Fruit fly (Drosophila melanogaster): ENCODE measurements around the gene CG44001.
A peak's percentile ranks its signal among the peaks of the same experiment; 100 is the strongest.

DNA sequence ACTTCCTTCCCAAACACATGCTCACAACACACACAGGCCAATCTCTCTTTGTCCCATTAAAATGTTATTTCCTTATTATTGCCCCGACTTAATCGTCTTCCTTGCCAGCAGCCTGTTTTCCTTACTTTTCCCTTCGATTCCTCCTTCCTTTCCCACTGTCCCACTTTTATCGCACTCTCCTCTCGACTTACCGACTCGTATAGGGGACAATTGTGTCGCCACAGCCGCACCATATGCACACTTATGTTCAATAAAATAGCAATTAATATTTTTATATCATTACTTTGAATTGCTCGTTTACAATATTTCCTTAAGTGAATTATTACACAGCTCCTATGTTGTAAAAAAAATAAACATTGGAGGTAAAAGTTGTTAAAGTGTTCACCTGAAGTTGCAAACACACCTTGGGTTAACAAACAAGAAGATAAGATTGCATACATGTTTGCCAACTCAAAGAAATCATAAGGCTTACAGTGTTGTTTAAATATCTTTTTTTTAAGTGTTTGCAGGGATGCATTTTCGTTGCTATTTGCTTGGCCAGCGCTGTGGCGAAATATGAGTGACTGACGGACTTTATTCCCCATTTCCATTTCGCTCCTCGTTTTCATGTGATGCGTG lies 43.9 kb downstream of the CG44001 start:
- TF ChIP-seq ss (GFP tag; optimal IDR thresholded peaks at IDR 0.05) = peak; percentile 82 to 91
- TF ChIP-seq Hr4 (GFP tag; optimal IDR thresholded peaks at IDR 0.05) = peak; percentile 91
- peak; percentile 86 for TF ChIP-seq CG6808 (GFP tag; optimal IDR thresholded peaks at IDR 0.05)
- TF ChIP-seq topi (GFP tag; optimal IDR thresholded peaks at IDR 0.05) = peak; percentile 88
- TF ChIP-seq Sox102F (GFP tag; optimal IDR thresholded peaks at IDR 0.05) = peak; percentile 89
- TF ChIP-seq Gug (GFP tag; IDR thresholded peaks at IDR 0.05) = peak; percentile 69

All from whole organism, prepupa.